Worm (Caenorhabditis elegans): ENCODE data around the gene K08D9.2.

Gene K08D9.2

ce11 chrV:3230150-3230549 lies 2.7 kb downstream of the K08D9.2 start:
- TF ChIP-seq C34F6.9 (tag; optimal IDR thresholded peaks at IDR 0.05) (no peak), unc-62 (GFP tag; optimal IDR thresholded peaks at IDR 0.05) (no peak), nhr-12 (tag; optimal IDR thresholded peaks at IDR 0.05) (no peak), nhr-11 (tag; optimal IDR thresholded peaks at IDR 0.05) (no peak), nhr-237 (tag; optimal IDR thresholded peaks at IDR 0.05) (no peak), nhr-21 (tag; optimal IDR thresholded peaks at IDR 0.05) (no peak), snpc-4 (tag; optimal IDR thresholded peaks at IDR 0.05) (no peak), nhr-6 (tag; optimal IDR thresholded peaks at IDR 0.05) (no peak), egl-27 (tag; optimal IDR thresholded peaks at IDR 0.05) (no peak), unc-55 (GFP tag; optimal IDR thresholded peaks at IDR 0.05) (no peak), nhr-23 (tag; optimal IDR thresholded peaks at IDR 0.05) (no peak), ztf-4 (tag; optimal IDR thresholded peaks at IDR 0.05) (no peak), sem-4 (tag; optimal IDR thresholded peaks at IDR 0.05) (no peak), mdl-1 (tag; optimal IDR thresholded peaks at IDR 0.05) (no peak), lin-11 (tag; optimal IDR thresholded peaks at IDR 0.05) (no peak), unc-39 (tag; optimal IDR thresholded peaks at IDR 0.05) (no peak), lin-39 (tag; optimal IDR thresholded peaks at IDR 0.05) (no peak), skn-1 (tag; optimal IDR thresholded peaks at IDR 0.05) (no peak), peb-1 (tag; optimal IDR thresholded peaks at IDR 0.05) (no peak)

ce11 chrV:3230597-3230996 lies 3.1 kb downstream of the K08D9.2 start, which contains the start of gene K08D9.10:
TSS of gene K08D9.10 (plus strand) at chrV:3230897.
- TF ChIP-seq mbf-1 (tag; optimal IDR thresholded peaks at IDR 0.05) (no peak), snpc-4 (tag; optimal IDR thresholded peaks at IDR 0.05) (no peak), ama-1 (optimal IDR thresholded peaks at IDR 0.05) (no peak), nhr-129 (tag; optimal IDR thresholded peaks at IDR 0.05) (no peak), alr-1 (tag; optimal IDR thresholded peaks at IDR 0.05) (no peak), lin-39 (tag; optimal IDR thresholded peaks at IDR 0.05) (no peak), nhr-237 (tag; optimal IDR thresholded peaks at IDR 0.05) (no peak), peb-1 (tag; optimal IDR thresholded peaks at IDR 0.05) (no peak), egl-27 (tag; optimal IDR thresholded peaks at IDR 0.05) (no peak), zag-1 (tag; optimal IDR thresholded peaks at IDR 0.05) (no peak)

- TF ChIP-seq egl-27 (tag; optimal IDR thresholded peaks at IDR 0.05) (no peak), elt-3 (tag; optimal IDR thresholded peaks at IDR 0.05) (no peak), nhr-10 (tag; optimal IDR thresholded peaks at IDR 0.05) (no peak), peb-1 (tag; optimal IDR thresholded peaks at IDR 0.05) (no peak), sem-4 (tag; optimal IDR thresholded peaks at IDR 0.05) (no peak), blmp-1 (tag; optimal IDR thresholded peaks at IDR 0.05; ENCODE audit: insufficient read depth) (no peak), fos-1 (tag; optimal IDR thresholded peaks at IDR 0.05) (no peak), ztf-4 (tag; optimal IDR thresholded peaks at IDR 0.05) (no peak), R02D3.7 (tag; optimal IDR thresholded peaks at IDR 0.05) (no peak), nhr-21 (tag; optimal IDR thresholded peaks at IDR 0.05) (no peak), Y55F3AM.14 (GFP tag; optimal IDR thresholded peaks at IDR 0.05) (no peak)
Measured at ce11 chrV:3234887-3235286, 7.4 kb downstream of the K08D9.2 start, which contains the start of gene K08D9.6. TSS of gene K08D9.6 (minus strand) at chrV:3234987.

ce11 chrV:3236610-3237009 lies 9.1 kb downstream of the K08D9.2 start, which contains the start of the genes K08D9.9 and str-16:
TSS of gene K08D9.9 (minus strand) at chrV:3236710.
TSS of gene str-16 (plus strand) at chrV:3236875.
- no peak for TF ChIP-seq Y55F3AM.14 (GFP tag; optimal IDR thresholded peaks at IDR 0.05)
- no peak for TF ChIP-seq nhr-129 (tag; optimal IDR thresholded peaks at IDR 0.05)
- TF ChIP-seq sma-3 (GFP tag; optimal IDR thresholded peaks at IDR 0.05): no peak
- TF ChIP-seq elt-3 (tag; optimal IDR thresholded peaks at IDR 0.05): no peak
- TF ChIP-seq mdl-1 (tag; optimal IDR thresholded peaks at IDR 0.05): no peak
- TF ChIP-seq mab-5 (tag; optimal IDR thresholded peaks at IDR 0.05): no peak
- TF ChIP-seq nhr-11 (tag; optimal IDR thresholded peaks at IDR 0.05): no peak
- no peak for TF ChIP-seq nhr-6 (tag; optimal IDR thresholded peaks at IDR 0.05)

- TF ChIP-seq lsy-2 (tag; optimal IDR thresholded peaks at IDR 0.05) (no peak), nhr-129 (tag; optimal IDR thresholded peaks at IDR 0.05) (no peak), ztf-11 (tag; optimal IDR thresholded peaks at IDR 0.05) (no peak), mbf-1 (tag; optimal IDR thresholded peaks at IDR 0.05) (no peak), Y55F3AM.14 (GFP tag; optimal IDR thresholded peaks at IDR 0.05) (no peak), nhr-6 (tag; optimal IDR thresholded peaks at IDR 0.05) (no peak), lin-11 (tag; optimal IDR thresholded peaks at IDR 0.05) (no peak), sma-9 (GFP tag; optimal IDR thresholded peaks at IDR 0.05) (no peak), sma-9 (tag; optimal IDR thresholded peaks at IDR 0.05) (no peak), elt-3 (tag; optimal IDR thresholded peaks at IDR 0.05) (no peak), fos-1 (tag; optimal IDR thresholded peaks at IDR 0.05) (no peak), crh-2 (tag; optimal IDR thresholded peaks at IDR 0.05) (no peak), nhr-12 (tag; optimal IDR thresholded peaks at IDR 0.05) (no peak)
Measured at ce11 chrV:3241175-3241574, 13.7 kb downstream of the K08D9.2 start, which contains the start of gene srj-11. TSS of gene srj-11 (plus strand) at chrV:3241424.
